Fruit fly (Drosophila melanogaster): Measurements from ENCODE around the gene Neb-cGP.

Neb-cGP gene

DNA sequence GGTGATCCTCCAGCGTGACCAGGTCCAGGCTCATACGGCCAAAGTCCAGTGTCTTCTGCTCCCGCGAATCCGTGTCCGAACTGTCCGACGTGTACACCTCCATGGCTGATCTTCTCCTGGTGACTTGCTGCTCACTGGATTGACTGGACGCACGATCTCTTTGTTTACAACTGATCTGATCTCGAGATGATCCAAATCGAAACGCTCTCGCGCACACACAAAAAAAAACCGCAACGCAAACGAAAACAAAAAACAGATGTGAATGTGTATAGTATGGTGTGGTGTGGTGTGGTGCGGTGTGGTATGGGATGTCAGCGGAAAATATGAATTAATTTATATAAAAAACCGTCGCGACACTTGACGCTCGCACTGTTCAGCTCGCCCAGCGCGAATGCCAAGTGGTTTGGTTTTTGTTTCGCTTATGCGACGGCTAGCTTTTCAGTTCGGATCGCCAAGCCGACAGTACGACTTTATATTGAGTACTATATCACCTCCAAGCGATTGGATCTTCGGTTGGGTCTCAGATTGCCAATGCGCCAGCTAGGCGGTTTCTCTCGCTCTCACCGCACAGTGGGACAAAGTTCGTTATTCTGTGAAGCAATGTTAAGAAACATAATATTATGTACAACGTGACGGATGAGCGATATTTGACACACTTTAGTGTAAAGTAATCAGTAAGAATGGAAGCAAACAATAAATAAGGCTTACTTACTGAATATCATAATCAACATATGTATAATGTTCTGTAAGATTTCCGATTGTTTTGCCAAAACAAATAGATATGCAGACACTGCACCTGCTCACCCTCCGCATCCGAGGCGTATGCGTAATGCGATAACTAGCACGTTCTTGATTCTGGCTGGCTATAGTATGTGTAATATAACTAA, 25.9 kb downstream of the Neb-cGP start (continued):
- TF ChIP-seq unpg (GFP tag; optimal IDR thresholded peaks at IDR 0.05) = peak; percentile 62
- TF ChIP-seq Meics (GFP tag; optimal IDR thresholded peaks at IDR 0.05) = peak; percentile 79
- no peak for TF ChIP-seq sima (GFP tag; optimal IDR thresholded peaks at IDR 0.05)
- 0 out of 3 replicates have a peak, but pooled peaks have one; percentile 21 for TF ChIP-seq Optix (GFP tag; IDR thresholded peaks at IDR 0.05)
- TF ChIP-seq CG14441 (GFP tag; IDR thresholded peaks at IDR 0.05) = peak; percentile 52
- peak; percentile 33 for TF ChIP-seq lbe (GFP tag; optimal IDR thresholded peaks at IDR 0.05)
- TF ChIP-seq CG11695 (GFP tag; IDR thresholded peaks at IDR 0.05) = peak; percentile 69; the same call in 2 of the 3 replicates
- TF ChIP-seq BtbVII (GFP tag; optimal IDR thresholded peaks at IDR 0.05) = peak; percentile 75
- TF ChIP-seq CG4282 (GFP tag; optimal IDR thresholded peaks at IDR 0.05) = no peak
- TF ChIP-seq HLH4C (GFP tag; IDR thresholded peaks at IDR 0.05; ENCODE audit: partially characterized antibody) = no peak; the same call in 2 of the 3 replicates
- TF ChIP-seq HLHmδ (GFP tag; optimal IDR thresholded peaks at IDR 0.05) = no peak
- peak; percentile 53 for TF ChIP-seq gro (GFP tag; optimal IDR thresholded peaks at IDR 0.05)
- peak; percentile 47 for TF ChIP-seq CG16863 (GFP tag; optimal IDR thresholded peaks at IDR 0.05)
- TF ChIP-seq CG10209 (GFP tag; optimal IDR thresholded peaks at IDR 0.05) = peak; percentile 71
- peak; percentile 55 for TF ChIP-seq CG6689 (GFP tag; IDR thresholded peaks at IDR 0.05)
- TF ChIP-seq CG3995 (GFP tag; optimal IDR thresholded peaks at IDR 0.05) = peak; percentile 18
- TF ChIP-seq Dad (GFP tag; optimal IDR thresholded peaks at IDR 0.05) = peak; percentile 0
- TF ChIP-seq CG12071 (GFP tag; optimal IDR thresholded peaks at IDR 0.05) = peak; percentile 66
- no peak for TF ChIP-seq insv (GFP tag; optimal IDR thresholded peaks at IDR 0.05)
- peak; percentile 36; the same call in 1 of the 2 replicates for TF ChIP-seq CG1024 (GFP tag; IDR thresholded peaks at IDR 0.05)
- no peak for TF ChIP-seq emc (GFP tag; optimal IDR thresholded peaks at IDR 0.05)
- TF ChIP-seq repo (GFP tag; optimal IDR thresholded peaks at IDR 0.05) = peak; percentile 48
- TF ChIP-seq CG1792 (GFP tag; optimal IDR thresholded peaks at IDR 0.05) = peak; percentile 18
- TF ChIP-seq nerfin-2 (GFP tag; IDR thresholded peaks at IDR 0.05; ENCODE audit: partially characterized antibody) = no peak
- no peak for TF ChIP-seq Lhr (GFP tag; optimal IDR thresholded peaks at IDR 0.05)
- no peak for TF ChIP-seq croc (GFP tag; conservative IDR thresholded peaks at IDR 0.05)
- TF ChIP-seq Asciz (GFP tag; optimal IDR thresholded peaks at IDR 0.05) = peak; percentile 17
- TF ChIP-seq CG4730 (GFP tag; IDR thresholded peaks at IDR 0.05) = peak; percentile 56; the same call in 1 of the 2 replicates
- no peak for TF ChIP-seq CG14965 (GFP tag; optimal IDR thresholded peaks at IDR 0.05; ENCODE audit: borderline replicate concordance)
- peak; percentile 66 for TF ChIP-seq CG12659 (GFP tag; optimal IDR thresholded peaks at IDR 0.05)
- no peak for TF ChIP-seq GATAe (GFP tag; conservative IDR thresholded peaks at IDR 0.05)
- TF ChIP-seq fd96Cb (tag; optimal IDR thresholded peaks at IDR 0.05) = peak; percentile 30
- no peak for TF ChIP-seq Hr78 (GFP tag; optimal IDR thresholded peaks at IDR 0.05)
- TF ChIP-seq Scr (GFP tag; IDR thresholded peaks at IDR 0.05; ENCODE audit: partially characterized antibody) = no peak
- peak; percentile 82 for TF ChIP-seq Hmr (GFP tag; optimal IDR thresholded peaks at IDR 0.05)
- TF ChIP-seq nom (GFP tag; optimal IDR thresholded peaks at IDR 0.05) = no peak
- 0 out of 2 replicates have a peak, but pooled peaks have one; percentile 21 for TF ChIP-seq seq (GFP tag; IDR thresholded peaks at IDR 0.05)
- TF ChIP-seq CG42726 (GFP tag; IDR thresholded peaks at IDR 0.05; ENCODE audit: partially characterized antibody) = no peak
- no peak for TF ChIP-seq CG33557 (GFP tag; optimal IDR thresholded peaks at IDR 0.05)
- no peak for TF ChIP-seq Dp (GFP tag; optimal IDR thresholded peaks at IDR 0.05)
- peak; percentile 38 for TF ChIP-seq CG18619 (GFP tag; optimal IDR thresholded peaks at IDR 0.05)
- TF ChIP-seq ftz-f1 (GFP tag; optimal IDR thresholded peaks at IDR 0.05) = no peak
- peak; percentile 73 for TF ChIP-seq Oli (tag; optimal IDR thresholded peaks at IDR 0.05)
- TF ChIP-seq E2f1 (GFP tag; IDR thresholded peaks at IDR 0.05) = peak; percentile 58; the same call in 1 of the 2 replicates
- TF ChIP-seq gsb-n (tag; optimal IDR thresholded peaks at IDR 0.05) = no peak
- TF ChIP-seq Lim3 (GFP tag; IDR thresholded peaks at IDR 0.05) = no peak
- no peak for TF ChIP-seq CG5953 (GFP tag; IDR thresholded peaks at IDR 0.05)
